Worm (Caenorhabditis elegans): Measurements from ENCODE around the gene Y51H7BR.7.
A peak's percentile ranks its signal among the peaks of the same experiment; 100 is the strongest.

Gene Y51H7BR.7

DNA sequence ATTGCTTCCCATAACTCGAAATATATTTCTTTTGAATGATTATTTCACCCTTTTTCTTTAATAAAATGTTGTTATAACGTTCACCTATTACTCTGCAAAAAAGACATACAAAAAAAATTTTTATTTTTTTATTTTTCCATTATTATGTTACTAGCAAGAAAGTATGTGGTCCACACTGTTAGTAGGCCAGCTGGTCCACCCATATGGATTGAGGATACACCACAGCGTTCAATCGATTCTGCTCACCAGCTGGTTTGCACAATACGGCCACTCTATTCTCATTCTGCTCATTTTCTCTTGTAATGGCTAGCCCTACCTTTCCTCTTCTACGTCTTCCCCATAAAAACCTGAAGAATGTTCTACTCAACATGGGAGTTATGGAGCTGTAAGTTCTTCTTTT, 13.2 kb upstream of the Y51H7BR.7 start, which contains the start of gene fbxb-44:
TSS of gene fbxb-44 (plus strand) at position 301 of the 400 bp plus-strand sequence.
- TF ChIP-seq nhr-20 (tag; optimal IDR thresholded peaks at IDR 0.05) (no peak), vab-15 (tag; optimal IDR thresholded peaks at IDR 0.05) (no peak), mep-1 (tag; optimal IDR thresholded peaks at IDR 0.05) (no peak), ets-5 (GFP tag; IDR thresholded peaks at IDR 0.05) (no peak), nhr-12 (tag; optimal IDR thresholded peaks at IDR 0.05) (no peak), nhr-84 (tag; optimal IDR thresholded peaks at IDR 0.05) (no peak), lin-13 (GFP tag; optimal IDR thresholded peaks at IDR 0.05) (no peak), nhr-19 (GFP tag; conservative IDR thresholded peaks at IDR 0.05) (no peak), skn-1 (tag; optimal IDR thresholded peaks at IDR 0.05) (no peak), tbx-2 (tag; optimal IDR thresholded peaks at IDR 0.05) (no peak), xbp-1 (tag; optimal IDR thresholded peaks at IDR 0.05) (no peak)

- TF ChIP-seq ceh-63 (GFP tag; optimal IDR thresholded peaks at IDR 0.05) (no peak), pax-3 (tag; optimal IDR thresholded peaks at IDR 0.05) (no peak), nhr-84 (tag; optimal IDR thresholded peaks at IDR 0.05) (no peak), mdl-1 (tag; optimal IDR thresholded peaks at IDR 0.05) (no peak), unc-98 (GFP tag; IDR thresholded peaks at IDR 0.05) (no peak), swsn-7 (tag; optimal IDR thresholded peaks at IDR 0.05) (no peak), rnt-1 (tag; optimal IDR thresholded peaks at IDR 0.05) (no peak), alr-1 (tag; optimal IDR thresholded peaks at IDR 0.05; ENCODE audit: borderline replicate concordance) (no peak), lsy-2 (tag; optimal IDR thresholded peaks at IDR 0.05) (no peak), pag-3 (tag; optimal IDR thresholded peaks at IDR 0.05; ENCODE audit: borderline replicate concordance, insufficient read depth) (no peak), Y116A8C.19 (tag; optimal IDR thresholded peaks at IDR 0.05; ENCODE audit: borderline replicate concordance) (no peak), fkh-10 (GFP tag; optimal IDR thresholded peaks at IDR 0.05) (no peak)
Observed at ce11 chrII:1537321-1537720, 11.9 kb upstream of the Y51H7BR.7 start, which contains the start of gene fbxb-42. Gene fbxb-42 (plus strand): TSS chrII:1537621.

DNA sequence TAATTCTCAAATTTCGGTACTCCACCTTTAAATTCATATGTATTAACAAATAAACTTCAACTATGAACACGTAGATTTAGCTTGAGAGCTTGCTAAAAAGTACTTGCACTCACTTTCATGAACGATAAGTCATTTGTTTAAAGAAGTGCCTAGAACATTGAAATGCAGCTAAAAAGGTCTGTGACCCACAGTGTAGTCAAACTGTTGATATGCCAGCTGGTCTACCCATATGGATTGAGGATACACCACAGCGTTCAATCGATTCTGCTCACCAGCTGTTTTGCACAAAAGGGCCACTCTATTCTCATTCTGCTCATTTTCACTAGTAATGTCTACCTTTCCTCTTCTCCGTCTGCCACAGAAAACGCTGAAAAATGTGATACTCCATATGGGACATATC, 10.5 kb upstream of the Y51H7BR.7 start, which contains the start of gene fbxb-43:
TSS of gene fbxb-43 (plus strand) at position 301 of the 400 bp plus-strand sequence.
- TF ChIP-seq grh-1 (GFP tag; IDR thresholded peaks at IDR 0.05) (no peak), elt-2 (tag; optimal IDR thresholded peaks at IDR 0.05) (no peak), ceh-8 (GFP tag; optimal IDR thresholded peaks at IDR 0.05) (no peak), efl-3 (GFP tag; optimal IDR thresholded peaks at IDR 0.05) (no peak), mdl-1 (tag; optimal IDR thresholded peaks at IDR 0.05) (no peak), nhr-28 (tag; optimal IDR thresholded peaks at IDR 0.05) (no peak), fkh-8 (tag; optimal IDR thresholded peaks at IDR 0.05) (no peak)

DNA sequence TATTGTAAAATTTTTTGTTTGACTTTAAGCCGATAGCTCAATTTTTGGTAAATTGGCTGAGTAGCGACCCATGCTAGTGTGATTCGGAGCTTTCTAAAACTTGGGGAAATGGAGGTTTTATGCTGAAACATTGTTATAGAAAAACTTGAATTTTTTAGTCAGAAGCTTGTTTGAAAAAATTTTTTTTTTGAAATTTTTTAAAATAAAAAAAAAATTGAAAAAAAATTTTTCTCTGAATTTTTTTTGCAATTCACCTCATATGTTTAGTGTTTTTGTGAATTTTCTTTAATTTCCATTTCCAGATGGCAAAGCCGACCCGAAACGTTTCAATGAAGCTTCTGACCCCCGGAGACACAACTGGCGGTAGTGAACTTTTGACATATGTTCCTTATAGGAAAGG, 3.7 kb upstream of the Y51H7BR.7 start, which contains the start of gene Y51H7BR.4:
TSS of gene Y51H7BR.4 (plus strand) at position 301 of the 400 bp plus-strand sequence.
- TF ChIP-seq sptf-1 (tag; optimal IDR thresholded peaks at IDR 0.05): no peak
- TF ChIP-seq efl-3 (GFP tag; optimal IDR thresholded peaks at IDR 0.05): no peak

DNA sequence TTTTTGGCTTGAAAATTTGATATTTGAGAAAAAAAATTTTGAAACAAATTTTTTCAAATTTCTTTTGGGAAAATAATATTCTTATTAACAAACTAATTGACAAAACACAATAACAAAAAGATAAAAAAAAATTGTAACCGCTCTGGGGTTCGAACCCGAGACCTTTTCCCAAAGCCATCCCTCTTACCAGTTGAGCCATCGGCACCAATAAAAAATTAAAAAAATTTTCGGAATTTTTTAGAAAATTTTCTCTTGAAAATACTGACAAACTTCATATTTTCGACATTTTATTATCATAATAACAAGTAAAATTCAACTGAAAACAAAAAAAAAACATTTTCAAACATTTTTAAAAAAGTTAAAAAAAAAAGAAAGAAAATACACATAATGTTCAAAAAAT, 3.4 kb downstream of the Y51H7BR.7 start:
- TF ChIP-seq tbx-2 (tag; optimal IDR thresholded peaks at IDR 0.05): no peak
- TF ChIP-seq nhr-77 (tag; optimal IDR thresholded peaks at IDR 0.05): no peak

- TF ChIP-seq pax-3 (tag; optimal IDR thresholded peaks at IDR 0.05): no peak
- TF ChIP-seq blmp-1 (tag; optimal IDR thresholded peaks at IDR 0.05): no peak
- peak; percentile 48 for TF ChIP-seq snu-23 (GFP tag; optimal IDR thresholded peaks at IDR 0.05)
- peak; percentile 29; the same call in 1 of the 2 replicates for TF ChIP-seq nhr-19 (GFP tag; conservative IDR thresholded peaks at IDR 0.05)
- no peak for TF ChIP-seq jun-1 (tag; optimal IDR thresholded peaks at IDR 0.05)
- TF ChIP-seq C16A3.4 (tag; optimal IDR thresholded peaks at IDR 0.05): no peak
- no peak for TF ChIP-seq irx-1 (tag; optimal IDR thresholded peaks at IDR 0.05)
- peak in 1 of 3 experiments; percentile 13 for TF ChIP-seq ceh-82 (tag; optimal IDR thresholded peaks at IDR 0.05)
- TF ChIP-seq rnt-1 (tag; optimal IDR thresholded peaks at IDR 0.05): no peak
- no peak for TF ChIP-seq pag-3 (tag; optimal IDR thresholded peaks at IDR 0.05; ENCODE audit: borderline replicate concordance, insufficient read depth)
- TF ChIP-seq alr-1 (tag; optimal IDR thresholded peaks at IDR 0.05; ENCODE audit: borderline replicate concordance): no peak
- no peak for TF ChIP-seq nhr-90 (tag; optimal IDR thresholded peaks at IDR 0.05; ENCODE audit: poor library complexity)
- no peak for TF ChIP-seq elt-2 (tag; optimal IDR thresholded peaks at IDR 0.05)
- TF ChIP-seq dsc-1 (tag; optimal IDR thresholded peaks at IDR 0.05): peak; percentile 74
- TF ChIP-seq swsn-7 (tag; optimal IDR thresholded peaks at IDR 0.05): peak; percentile 7
- TF ChIP-seq C34B4.2 (tag; optimal IDR thresholded peaks at IDR 0.05): no peak
- no peak for TF ChIP-seq ztf-11 (tag; optimal IDR thresholded peaks at IDR 0.05)
- TF ChIP-seq lin-15B (tag; optimal IDR thresholded peaks at IDR 0.05): no peak
- no peak for TF ChIP-seq nhr-20 (tag; optimal IDR thresholded peaks at IDR 0.05)
- TF ChIP-seq mdl-1 (tag; optimal IDR thresholded peaks at IDR 0.05): no peak
- TF ChIP-seq sox-4 (tag; optimal IDR thresholded peaks at IDR 0.05): no peak
- TF ChIP-seq nhr-77 (tag; optimal IDR thresholded peaks at IDR 0.05): no peak
Observed at ce11 chrII:1519867-1520266, 5.5 kb downstream of the Y51H7BR.7 start.

Measured in whole organism, L1 larva.